Fruit fly (Drosophila melanogaster): ENCODE measurements around the gene Tbc1d8-9.

Tbc1d8-9 gene

dm6 chr3L:21382158-21382610, 38.7 kb upstream of the Tbc1d8-9 start, which contains the start of gene rgn:
TSS of gene rgn (plus strand) at chr3L:21382501.
- TF ChIP-seq Mnt (GFP tag; optimal IDR thresholded peaks at IDR 0.05) (peak; percentile 51), pad (GFP tag; optimal IDR thresholded peaks at IDR 0.05) (peak; percentile 35), CG1620 (GFP tag; optimal IDR thresholded peaks at IDR 0.05) (peak; percentile 11), CG33017 (tag; optimal IDR thresholded peaks at IDR 0.05) (peak; percentile 59), CG7101 (tag; optimal IDR thresholded peaks at IDR 0.05) (peak; percentile 33), cnc (optimal IDR thresholded peaks at IDR 0.05) (no peak), CG11617 (GFP tag; optimal IDR thresholded peaks at IDR 0.05) (peak; percentile 57), Hr96 (GFP tag; optimal IDR thresholded peaks at IDR 0.05) (peak; percentile 31), kay (GFP tag; ENCODE audit: borderline replicate concordance) (no peak), cic (GFP tag; optimal IDR thresholded peaks at IDR 0.05) (no peak), CG14711 (tag; optimal IDR thresholded peaks at IDR 0.05) (peak; percentile 56), tj (GFP tag; optimal IDR thresholded peaks at IDR 0.05) (peak; percentile 39), Clk (GFP tag; optimal IDR thresholded peaks at IDR 0.05) (no peak), CG7045 (GFP tag; optimal IDR thresholded peaks at IDR 0.05) (peak; percentile 66), CG5204 (GFP tag; optimal IDR thresholded peaks at IDR 0.05) (peak; percentile 28), bab1 (GFP tag; optimal IDR thresholded peaks at IDR 0.05) (peak; percentile 38), CG12768 (GFP tag; optimal IDR thresholded peaks at IDR 0.05) (peak; percentile 42), toe (GFP tag; optimal IDR thresholded peaks at IDR 0.05) (peak; percentile 9)

- TF ChIP-seq Mnt (GFP tag; optimal IDR thresholded peaks at IDR 0.05) (no peak), CG12768 (GFP tag; optimal IDR thresholded peaks at IDR 0.05) (no peak), toe (GFP tag; optimal IDR thresholded peaks at IDR 0.05) (no peak), Clk (GFP tag; optimal IDR thresholded peaks at IDR 0.05) (no peak), ovo (GFP tag; optimal IDR thresholded peaks at IDR 0.05) (no peak), CG7101 (tag; optimal IDR thresholded peaks at IDR 0.05) (no peak), CG1620 (GFP tag; optimal IDR thresholded peaks at IDR 0.05) (no peak), bab1 (GFP tag; optimal IDR thresholded peaks at IDR 0.05) (no peak), kay (GFP tag; ENCODE audit: borderline replicate concordance) (no peak), tj (GFP tag; optimal IDR thresholded peaks at IDR 0.05) (no peak), Crg-1 (GFP tag; optimal IDR thresholded peaks at IDR 0.05) (no peak)
Measured at dm6 chr3L:21381746-21382145, 38.2 kb upstream of the Tbc1d8-9 start.

dm6 chr3L:21380581-21381175, 37.2 kb upstream of the Tbc1d8-9 start:
- no peak for TF ChIP-seq Mnt (GFP tag; optimal IDR thresholded peaks at IDR 0.05)
- TF ChIP-seq kay (GFP tag; ENCODE audit: borderline replicate concordance): peak; percentile 52

- TF ChIP-seq CG5204 (GFP tag; optimal IDR thresholded peaks at IDR 0.05) (no peak), CG7101 (tag; optimal IDR thresholded peaks at IDR 0.05) (no peak), pad (GFP tag; optimal IDR thresholded peaks at IDR 0.05) (no peak), CG12768 (GFP tag; optimal IDR thresholded peaks at IDR 0.05) (no peak), ovo (GFP tag; optimal IDR thresholded peaks at IDR 0.05) (no peak), CG11617 (GFP tag; optimal IDR thresholded peaks at IDR 0.05) (no peak)
Measured at dm6 chr3L:21380126-21380525, 36.6 kb upstream of the Tbc1d8-9 start.

- no peak for TF ChIP-seq CG14711 (tag; optimal IDR thresholded peaks at IDR 0.05)
- TF ChIP-seq pad (GFP tag; optimal IDR thresholded peaks at IDR 0.05): no peak
- no peak for TF ChIP-seq bab1 (GFP tag; optimal IDR thresholded peaks at IDR 0.05)
- TF ChIP-seq CG1620 (GFP tag; optimal IDR thresholded peaks at IDR 0.05): no peak
- TF ChIP-seq Crg-1 (GFP tag; optimal IDR thresholded peaks at IDR 0.05): no peak
- no peak for TF ChIP-seq CG12768 (GFP tag; optimal IDR thresholded peaks at IDR 0.05)
- no peak for TF ChIP-seq Mnt (GFP tag; optimal IDR thresholded peaks at IDR 0.05)
- no peak for TF ChIP-seq Hr96 (GFP tag; optimal IDR thresholded peaks at IDR 0.05)
- no peak for TF ChIP-seq CG7045 (GFP tag; optimal IDR thresholded peaks at IDR 0.05)
- no peak for TF ChIP-seq cnc (optimal IDR thresholded peaks at IDR 0.05)
- TF ChIP-seq CG7101 (tag; optimal IDR thresholded peaks at IDR 0.05): no peak
- TF ChIP-seq CG11617 (GFP tag; optimal IDR thresholded peaks at IDR 0.05): no peak
- no peak for TF ChIP-seq Clk (GFP tag; optimal IDR thresholded peaks at IDR 0.05)
- TF ChIP-seq ovo (GFP tag; optimal IDR thresholded peaks at IDR 0.05): no peak
- TF ChIP-seq cic (GFP tag; optimal IDR thresholded peaks at IDR 0.05): no peak
Measured at dm6 chr3L:21371230-21371629, 27.7 kb upstream of the Tbc1d8-9 start.

- no peak for TF ChIP-seq Mnt (GFP tag; optimal IDR thresholded peaks at IDR 0.05)
- no peak for TF ChIP-seq ovo (GFP tag; optimal IDR thresholded peaks at IDR 0.05)
- TF ChIP-seq cic (GFP tag; optimal IDR thresholded peaks at IDR 0.05): no peak
- no peak for TF ChIP-seq CG7045 (GFP tag; optimal IDR thresholded peaks at IDR 0.05)
- TF ChIP-seq cnc (optimal IDR thresholded peaks at IDR 0.05): no peak
- peak; percentile 24 for TF ChIP-seq CG14711 (tag; optimal IDR thresholded peaks at IDR 0.05)
- TF ChIP-seq CG7101 (tag; optimal IDR thresholded peaks at IDR 0.05): no peak
- TF ChIP-seq Hr96 (GFP tag; optimal IDR thresholded peaks at IDR 0.05): no peak
- TF ChIP-seq tj (GFP tag; optimal IDR thresholded peaks at IDR 0.05): peak; percentile 94
- TF ChIP-seq kay (GFP tag; ENCODE audit: borderline replicate concordance): peak; percentile 75
- peak; percentile 39 for TF ChIP-seq pad (GFP tag; optimal IDR thresholded peaks at IDR 0.05)
- no peak for TF ChIP-seq CG1620 (GFP tag; optimal IDR thresholded peaks at IDR 0.05)
- no peak for TF ChIP-seq Clk (GFP tag; optimal IDR thresholded peaks at IDR 0.05)
- TF ChIP-seq Crg-1 (GFP tag; optimal IDR thresholded peaks at IDR 0.05): no peak
- TF ChIP-seq toe (GFP tag; optimal IDR thresholded peaks at IDR 0.05): no peak
- TF ChIP-seq bab1 (GFP tag; optimal IDR thresholded peaks at IDR 0.05): peak; percentile 44
- TF ChIP-seq CG5204 (GFP tag; optimal IDR thresholded peaks at IDR 0.05): no peak
- no peak for TF ChIP-seq CG12768 (GFP tag; optimal IDR thresholded peaks at IDR 0.05)
Measured at dm6 chr3L:21363926-21364537, 20.5 kb upstream of the Tbc1d8-9 start.
